Fruit fly (Drosophila melanogaster) whole organism, embryonic: ENCODE data around the gene CG13085.

Source experiments
- B-H2 ChIP-seq: fragments of 200-800 bp; sonication (Bioruptor generic); optimal IDR thresholded peaks from 2 replicates; lab custom pipeline; 2018; ENCODE audit warnings: missing biosample characterization, mild to moderate bottlenecking, missing genetic modification characterization
- BEAF-32 ChIP-seq: fragments of 200-800 bp; sonication (Bioruptor generic); optimal IDR thresholded peaks from 3 replicates; lab custom pipeline; 2017; ENCODE audit warnings: missing biosample characterization, missing genetic modification characterization, mild to moderate bottlenecking, moderate library complexity, missing genetic modification reagents
- Bgb ChIP-seq: fragments of 200-800 bp; sonication (Bioruptor generic); IDR thresholded peaks from 2 replicates; pipeline ENCODE4 v1.3.6; 2022; ENCODE audit warnings: missing biosample characterization, missing genetic modification characterization; ENCODE audit not compliant: partially characterized antibody
- Bteb2 ChIP-seq: fragments of 200-800 bp; sonication (Bioruptor generic); optimal IDR thresholded peaks from 2 replicates; lab custom pipeline; 2016; ENCODE audit warnings: missing biosample characterization, missing genetic modification characterization
- CG10147 ChIP-seq: fragments of 200-800 bp; sonication (Bioruptor generic); optimal IDR thresholded peaks from 2 replicates; lab custom pipeline; 2019; ENCODE audit warnings: missing biosample characterization, mild to moderate bottlenecking, missing genetic modification characterization, moderate library complexity
- CG10565 ChIP-seq: fragments of 200-800 bp; sonication (Bioruptor generic); optimal IDR thresholded peaks from 3 replicates; lab custom pipeline; 2016; ENCODE audit warnings: missing biosample characterization, mild to moderate bottlenecking, missing genetic modification characterization
- CG11247 ChIP-seq: fragments of 200-800 bp; sonication (Bioruptor generic); IDR thresholded peaks from 2 replicates; pipeline ENCODE4 v1.3.6; 2022; ENCODE audit warnings: missing biosample characterization, missing genetic modification characterization
- CG1233 ChIP-seq: fragments of 200-800 bp; sonication (Bioruptor generic); optimal IDR thresholded peaks from 4 replicates; lab custom pipeline; 2018; ENCODE audit warnings: missing biosample characterization, mild to moderate bottlenecking, missing genetic modification characterization
- CG12391 ChIP-seq: fragments of 200-800 bp; sonication (Bioruptor generic); optimal IDR thresholded peaks from 3 replicates; lab custom pipeline; 2018; ENCODE audit warnings: missing biosample characterization, mild to moderate bottlenecking, missing genetic modification characterization, moderate library complexity
- CG12744 ChIP-seq: fragments of 200-800 bp; sonication (Bioruptor generic); optimal IDR thresholded peaks from 2 replicates; lab custom pipeline; 2016; ENCODE audit warnings: missing biosample characterization, missing genetic modification characterization
- CG14441 ChIP-seq: fragments of 200-800 bp; sonication (Bioruptor generic); IDR thresholded peaks from 2 replicates; pipeline ENCODE4 v1.3.6; 2022; ENCODE audit warnings: missing biosample characterization, missing genetic modification characterization
- CG1647 ChIP-seq: fragments of 200-800 bp; sonication (Bioruptor generic); optimal IDR thresholded peaks from 3 replicates; lab custom pipeline; 2016; ENCODE audit warnings: missing biosample characterization, missing genetic modification characterization
- CG32532 ChIP-seq: fragments of 200-800 bp; sonication (Bioruptor generic); IDR thresholded peaks from 2 replicates; pipeline ENCODE4 v1.3.6; 2022; ENCODE audit warnings: missing biosample characterization, missing genetic modification characterization
- CG3995 ChIP-seq: fragments of 200-800 bp; sonication (Bioruptor generic); optimal IDR thresholded peaks from 3 replicates; lab custom pipeline; 2016; ENCODE audit warnings: missing biosample characterization, missing genetic modification characterization
- CG4404 ChIP-seq: fragments of 200-800 bp; sonication (Bioruptor generic); IDR thresholded peaks from 2 replicates; pipeline ENCODE4 v1.3.6; 2022; ENCODE audit warnings: missing biosample characterization, missing genetic modification characterization
- CG6272 ChIP-seq: fragments of 200-800 bp; sonication (Bioruptor generic); IDR thresholded peaks from 2 replicates; pipeline ENCODE4 v1.3.6; 2022; ENCODE audit warnings: missing biosample characterization, missing genetic modification characterization
- CG6683 ChIP-seq: fragments of 200-800 bp; sonication (Bioruptor generic); optimal IDR thresholded peaks from 2 replicates; lab custom pipeline; 2017; ENCODE audit warnings: missing biosample characterization, mild to moderate bottlenecking, missing genetic modification characterization, missing genetic modification reagents
- CG6765 ChIP-seq: fragments of 200-800 bp; sonication (Bioruptor generic); optimal IDR thresholded peaks from 3 replicates; lab custom pipeline; 2017; ENCODE audit warnings: missing biosample characterization, mild to moderate bottlenecking, missing genetic modification characterization
- CG8281 ChIP-seq: fragments of 200-800 bp; sonication (Bioruptor generic); optimal IDR thresholded peaks from 2 replicates; lab custom pipeline; 2018; ENCODE audit warnings: missing biosample characterization, mild to moderate bottlenecking, missing genetic modification characterization, moderate library complexity
- CTCF ChIP-seq: fragments of 200-800 bp; sonication (Bioruptor generic); optimal IDR thresholded peaks from 2 replicates; lab custom pipeline; 2017; ENCODE audit warnings: missing biosample characterization, mild to moderate bottlenecking, missing genetic modification characterization, moderate library complexity
- Camta ChIP-seq: fragments of 200-800 bp; sonication (Bioruptor generic); optimal IDR thresholded peaks from 2 replicates; lab custom pipeline; 2016; ENCODE audit warnings: missing biosample characterization, missing genetic modification characterization
- CoRest ChIP-seq: fragments of 200-800 bp; sonication (Bioruptor generic); optimal IDR thresholded peaks from 3 replicates; lab custom pipeline; 2018; ENCODE audit warnings: missing biosample characterization, mild to moderate bottlenecking, missing genetic modification characterization, moderate library complexity
- Dll ChIP-seq: fragments of 200-800 bp; sonication (Bioruptor generic); IDR thresholded peaks from 4 replicates; pipeline ENCODE4 v1.3.6; 2022; ENCODE audit warnings: missing biosample characterization, missing genetic modification characterization; ENCODE audit not compliant: partially characterized antibody
- Fer2 ChIP-seq: fragments of 200-800 bp; sonication (Bioruptor generic); optimal IDR thresholded peaks from 2 replicates; lab custom pipeline; 2018; ENCODE audit warnings: missing biosample characterization, mild to moderate bottlenecking, missing genetic modification characterization, moderate library complexity
- HLH54F ChIP-seq: fragments of 200-800 bp; sonication (Bioruptor generic); optimal IDR thresholded peaks from 3 replicates; lab custom pipeline; 2016; ENCODE audit warnings: missing biosample characterization, missing genetic modification characterization
- Hey ChIP-seq: fragments of 200-800 bp; sonication (Bioruptor generic); optimal IDR thresholded peaks from 3 replicates; lab custom pipeline; 2018; ENCODE audit warnings: missing biosample characterization, mild to moderate bottlenecking, missing genetic modification characterization
- Hr78 ChIP-seq, 2 experiments: fragments of 200-800 bp in 1 of 2; fragments of >200 bp in 1 of 2; sonication (Bioruptor generic) in 1 of 2; optimal IDR thresholded peaks; 2 replicates each; lab custom pipeline; 2017 to 2019; ENCODE audit warnings: missing biosample characterization in 2 of 2, missing genetic modification characterization in 2 of 2, mild to moderate bottlenecking in 1 of 2, moderate library complexity in 1 of 2
- MESR4 ChIP-seq: fragments of 200-800 bp; sonication (Bioruptor generic); optimal IDR thresholded peaks from 2 replicates; lab custom pipeline; 2018; ENCODE audit warnings: missing biosample characterization, mild to moderate bottlenecking, missing genetic modification characterization, moderate library complexity
- MTF-1 ChIP-seq: fragments of 200-800 bp; sonication (Bioruptor generic); optimal IDR thresholded peaks from 2 replicates; lab custom pipeline; 2018; ENCODE audit warnings: missing biosample characterization, mild to moderate bottlenecking, missing genetic modification characterization, borderline replicate concordance
- NK7.1 ChIP-seq: fragments of 200-800 bp; sonication (Bioruptor generic); optimal IDR thresholded peaks from 3 replicates; lab custom pipeline; 2016; ENCODE audit warnings: missing biosample characterization, missing genetic modification characterization
- Nf-YB ChIP-seq: fragments of 200-800 bp; sonication (Bioruptor generic); optimal IDR thresholded peaks from 3 replicates; lab custom pipeline; 2019; ENCODE audit warnings: missing biosample characterization, mild to moderate bottlenecking, missing genetic modification characterization, moderate library complexity
- NfI ChIP-seq: fragments of 200-800 bp; sonication (Bioruptor generic); optimal IDR thresholded peaks from 3 replicates; lab custom pipeline; 2018; ENCODE audit warnings: missing biosample characterization, mild to moderate bottlenecking, missing genetic modification characterization, moderate library complexity
- Sox102F ChIP-seq: fragments of 200-800 bp; sonication (Bioruptor generic); optimal IDR thresholded peaks from 2 replicates; lab custom pipeline; 2018; ENCODE audit warnings: missing biosample characterization, mild to moderate bottlenecking, missing genetic modification characterization, moderate library complexity
- Sry-δ ChIP-seq: fragments of 200-800 bp; sonication (Bioruptor generic); optimal IDR thresholded peaks from 2 replicates; lab custom pipeline; 2016; ENCODE audit warnings: missing biosample characterization, missing genetic modification characterization
- abd-A ChIP-seq: fragments of 200-800 bp; sonication (Bioruptor generic); optimal IDR thresholded peaks from 3 replicates; lab custom pipeline; 2019; ENCODE audit warnings: missing biosample characterization, mild to moderate bottlenecking, missing genetic modification characterization, moderate library complexity
- ara ChIP-seq: fragments of 200-800 bp; sonication (Bioruptor generic); IDR thresholded peaks from 2 replicates; pipeline ENCODE4 v1.3.6; 2022; ENCODE audit warnings: missing biosample characterization, missing genetic modification characterization
- ash1 ChIP-seq: fragments of 200-800 bp; sonication (Bioruptor generic); optimal IDR thresholded peaks from 2 replicates; lab custom pipeline; 2018; ENCODE audit warnings: missing biosample characterization, mild to moderate bottlenecking, missing genetic modification characterization
- az2 ChIP-seq: fragments of 200-800 bp; sonication (Bioruptor generic); optimal IDR thresholded peaks from 3 replicates; lab custom pipeline; 2016; ENCODE audit warnings: missing biosample characterization, missing genetic modification characterization
- cad ChIP-seq: fragments of >200 bp; optimal IDR thresholded peaks from 2 replicates; lab custom pipeline; 2017; ENCODE audit warnings: missing biosample characterization, missing genetic modification characterization
- cas ChIP-seq: fragments of 200-800 bp; sonication (Bioruptor generic); IDR thresholded peaks from 2 replicates; pipeline ENCODE4 v1.3.6; 2022; ENCODE audit warnings: missing biosample characterization, missing genetic modification characterization
- dan ChIP-seq: fragments of 200-800 bp; sonication (Bioruptor generic); IDR thresholded peaks from 2 replicates; pipeline ENCODE4 v1.3.6; 2022; ENCODE audit warnings: missing biosample characterization, missing genetic modification characterization
- dm ChIP-seq: fragments of 200-800 bp; sonication (Bioruptor generic); optimal IDR thresholded peaks from 3 replicates; lab custom pipeline; 2016; ENCODE audit warnings: missing biosample characterization, missing genetic modification characterization
- fru ChIP-seq: fragments of >200 bp; optimal IDR thresholded peaks from 2 replicates; lab custom pipeline; 2017
- grn ChIP-seq: fragments of 200-800 bp; sonication (Bioruptor generic); optimal IDR thresholded peaks from 3 replicates; lab custom pipeline; 2017; ENCODE audit warnings: missing biosample characterization, missing genetic modification characterization
- luna ChIP-seq: fragments of 200-800 bp; sonication (Bioruptor generic); optimal IDR thresholded peaks from 2 replicates; lab custom pipeline; 2016; ENCODE audit warnings: missing biosample characterization, missing genetic modification characterization
- maf-S ChIP-seq: fragments of 200-800 bp; sonication (Bioruptor generic); optimal IDR thresholded peaks from 2 replicates; lab custom pipeline; 2016; ENCODE audit warnings: missing biosample characterization, missing genetic modification characterization
- p53 ChIP-seq: fragments of 200-800 bp; sonication (Bioruptor generic); optimal IDR thresholded peaks from 2 replicates; lab custom pipeline; 2016; ENCODE audit warnings: missing biosample characterization, missing genetic modification characterization
- slou ChIP-seq: fragments of 200-800 bp; sonication (Bioruptor generic); optimal IDR thresholded peaks from 3 replicates; lab custom pipeline; 2016; ENCODE audit warnings: missing biosample characterization, missing genetic modification characterization
- z ChIP-seq: fragments of 200-800 bp; sonication (Bioruptor generic); IDR thresholded peaks from 3 replicates; pipeline ENCODE4 v1.3.6; 2022; ENCODE audit warnings: missing biosample characterization, missing genetic modification characterization
- zen2 ChIP-seq: fragments of 200-800 bp; sonication (Bioruptor generic); IDR thresholded peaks from 3 replicates; pipeline ENCODE4 v1.3.6; 2022; ENCODE audit warnings: missing biosample characterization, missing genetic modification characterization; ENCODE audit not compliant: partially characterized antibody
- zfh2 ChIP-seq: fragments of 200-800 bp; sonication (Bioruptor generic); optimal IDR thresholded peaks from 2 replicates; lab custom pipeline; 2016; ENCODE audit warnings: missing biosample characterization, missing genetic modification characterization

The CG13085 gene

DNA sequence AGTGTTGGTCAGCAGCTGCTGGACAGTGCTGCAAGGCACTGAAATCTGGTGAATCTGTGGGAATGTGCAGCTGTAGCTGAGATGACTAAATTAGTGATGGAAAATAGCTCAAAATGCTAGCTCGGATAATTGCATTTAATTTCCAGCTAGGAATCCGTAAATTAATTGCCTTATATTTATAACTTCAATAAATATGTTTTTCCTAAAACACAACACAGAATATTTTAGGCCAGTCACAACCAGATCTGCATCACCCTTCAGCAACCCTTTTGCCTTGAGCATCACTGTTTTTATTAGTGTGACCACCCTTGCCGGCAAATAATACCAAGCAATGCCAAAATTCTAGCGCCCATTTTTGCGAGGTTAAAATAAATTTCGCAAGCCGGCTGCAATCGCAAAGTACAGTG is 20.9 kb downstream of the CG13085 start, which contains the start of gene Hs2st (continued):
- TF ChIP-seq CG3995 (GFP tag; lab: Kevin White, UChicago) (peak; percentile 87), CG1233 (GFP tag; lab: Kevin White, UChicago) (peak; percentile 83), HLH54F (GFP tag; lab: Kevin White, UChicago) (peak; percentile 97), MESR4 (GFP tag; lab: Kevin White, UChicago) (peak; percentile 42), ash1 (GFP tag; lab: Kevin White, UChicago) (no peak), CG12391 (tag; lab: Kevin White, UChicago) (peak; percentile 93), CG6683 (GFP tag; lab: Kevin White, UChicago) (peak; percentile 68), cad (GFP tag; lab: Kevin White, UChicago) (no peak), grn (no peak), Dll (peak; percentile 47; the same call in 2 of the 4 replicates), CG14441 (peak; percentile 95), CG8281 (tag; lab: Kevin White, UChicago) (peak; percentile 65), fru (lab: Kevin White, UChicago) (no peak), NK7.1 (GFP tag; lab: Kevin White, UChicago) (peak; percentile 83), CG11247 (GFP tag; lab: Robert Waterston, UW) (peak; percentile 91), CoRest (peak; percentile 95), az2 (GFP tag; lab: Kevin White, UChicago) (peak; percentile 94), CG4404 (GFP tag; lab: Robert Waterston, UW) (peak; percentile 96), Sox102F (GFP tag; lab: Kevin White, UChicago) (peak; percentile 89), dan (peak; percentile 85), NfI (GFP tag; lab: Kevin White, UChicago) (peak; percentile 93), Bteb2 (GFP tag; lab: Kevin White, UChicago) (peak; percentile 95), CG12744 (peak; percentile 92), CG10147 (GFP tag; lab: Kevin White, UChicago) (peak; percentile 91), zfh2 (peak; percentile 98), Bgb (GFP tag; lab: Robert Waterston, UW) (0 out of 2 replicates have a peak, but pooled peaks have one; percentile 17), z (GFP tag; lab: Robert Waterston, UW) (no peak), CG6765 (GFP tag; lab: Kevin White, UChicago) (peak; percentile 71), maf-S (GFP tag; lab: Kevin White, UChicago) (peak; percentile 95), luna (peak; percentile 83), CG1647 (GFP tag; lab: Kevin White, UChicago) (peak; percentile 92), CG6272 (peak; percentile 95), MTF-1 (GFP tag; lab: Kevin White, UChicago) (peak; percentile 42), CG10565 (GFP tag; lab: Kevin White, UChicago) (peak; percentile 72), dm (GFP tag; lab: Kevin White, UChicago) (peak; percentile 89), zen2 (no peak), Nf-YB (GFP tag; lab: Kevin White, UChicago) (peak; percentile 65), Fer2 (tag; lab: Kevin White, UChicago) (peak; percentile 85), ara (GFP tag; lab: Robert Waterston, UW) (peak; percentile 86), slou (GFP tag; lab: Kevin White, UChicago) (peak; percentile 93), cas (GFP tag; lab: Robert Waterston, UW) (peak; percentile 89), Hey (tag; lab: Kevin White, UChicago) (peak; percentile 77), B-H2 (GFP tag; lab: Kevin White, UChicago) (peak; percentile 90), p53 (peak; percentile 88), Hr78 (GFP tag; optimal IDR thresholded peaks at IDR 0.05; lab: Kevin White, UChicago) (no peak), abd-A (tag; lab: Kevin White, UChicago) (no peak), Camta (GFP tag; lab: Kevin White, UChicago) (peak; percentile 90), CTCF (GFP tag; lab: Kevin White, UChicago) (peak; percentile 28), CG32532 (GFP tag; lab: Robert Waterston, UW) (peak; percentile 95), Sry-δ (GFP tag; lab: Kevin White, UChicago) (peak; percentile 82), BEAF-32 (GFP tag; lab: Kevin White, UChicago) (peak; percentile 68)
